Worm (Caenorhabditis elegans) whole organism, mixed stage, embryonic: ENCODE results near the gene C26B9.2.

ENCODE experiments used
- elt-1 ChIP-seq: sonication (generic microtip); optimal IDR thresholded peaks from 2 replicates; lab custom pipeline; 2017; ENCODE audit warnings: missing genetic modification characterization, mild to moderate bottlenecking, missing compliant biosample characterization, antibody characterized with exemption, moderate library complexity, borderline replicate concordance; ENCODE audit not compliant: insufficient read depth
- elt-3 ChIP-seq: fragments of 150-350 bp; optimal IDR thresholded peaks from 2 replicates; lab custom pipeline; 2014; ENCODE audit warnings: missing biosample characterization, missing genetic modification characterization
- nhr-12 ChIP-seq: fragments of 150-350 bp; optimal IDR thresholded peaks from 2 replicates; lab custom pipeline; 2014; ENCODE audit warnings: missing biosample characterization, missing genetic modification characterization
- nhr-2 ChIP-seq: fragments of 150-350 bp; optimal IDR thresholded peaks from 2 replicates; lab custom pipeline; 2014; ENCODE audit warnings: missing biosample characterization, missing genetic modification characterization
- nhr-76 ChIP-seq: sonication (generic microtip); optimal IDR thresholded peaks from 2 replicates; lab custom pipeline; 2017; ENCODE audit warnings: missing biosample characterization, missing genetic modification characterization
- snpc-4 ChIP-seq: fragments of 150-350 bp; optimal IDR thresholded peaks from 2 replicates; lab custom pipeline; 2014; ENCODE audit warnings: missing biosample characterization, missing genetic modification characterization
- tbx-8 ChIP-seq: fragments of 200-800 bp; sonication (Bioruptor generic); optimal IDR thresholded peaks from 2 replicates; lab custom pipeline; 2018; ENCODE audit warnings: mild to moderate bottlenecking, missing genetic modification characterization, moderate library complexity, missing compliant biosample characterization
- unc-120 ChIP-seq: sonication (generic microtip); optimal IDR thresholded peaks from 2 replicates; lab custom pipeline; 2017; ENCODE audit warnings: missing genetic modification characterization, missing compliant biosample characterization; ENCODE audit not compliant: poor library complexity, severe bottlenecking

DNA sequence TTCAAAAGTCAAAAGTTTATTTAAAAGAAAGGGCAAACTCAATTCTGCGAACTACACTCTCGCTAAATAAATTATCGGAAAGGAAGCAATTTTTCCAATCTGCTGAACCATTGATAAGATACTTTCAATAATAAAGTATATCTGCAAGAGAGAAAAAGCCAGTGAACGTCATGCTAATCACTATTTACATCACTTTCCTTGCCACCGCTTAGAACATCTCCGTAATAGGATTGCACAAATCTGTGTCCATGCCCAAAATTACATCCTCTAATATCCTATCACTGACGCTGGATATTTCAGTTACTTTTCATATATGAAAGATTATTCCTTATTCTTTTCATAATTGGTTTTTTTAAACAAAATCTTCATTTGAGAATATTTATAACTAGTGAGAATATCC is 42.8 kb downstream of the C26B9.2 start:
- TF ChIP-seq elt-1 (no peak), nhr-2 (tag; lab: Kevin White, UChicago) (no peak), unc-120 (tag; lab: Kevin White, UChicago) (no peak), snpc-4 (tag; lab: Kevin White, UChicago) (no peak), nhr-12 (no peak), nhr-76 (tag; lab: Kevin White, UChicago) (no peak), elt-3 (tag; lab: Kevin White, UChicago) (no peak), tbx-8 (GFP tag; lab: Kevin White, UChicago) (no peak)
